Worm (Caenorhabditis elegans) whole organism, L4 larva: ENCODE results near the gene arl-6.

Experiments
- F44E2.7 ChIP-seq: fragments of 200-800 bp; sonication (Bioruptor generic); IDR thresholded peaks from 2 replicates; pipeline ENCODE4 v2.1.2; 2022; ENCODE audit warnings: missing genetic modification characterization, missing compliant biosample characterization
- ama-1 ChIP-seq: fragments of 150-350 bp; optimal IDR thresholded peaks from 2 replicates; lab custom pipeline; 2014; ENCODE audit warnings: inconsistent platforms, mixed read lengths
- nhr-10 ChIP-seq: fragments of 150-350 bp; optimal IDR thresholded peaks from 2 replicates; lab custom pipeline; 2014; ENCODE audit warnings: missing biosample characterization, missing genetic modification characterization
- nhr-102 ChIP-seq: sonication (generic microtip); optimal IDR thresholded peaks from 2 replicates; lab custom pipeline; 2016; ENCODE audit warnings: mild to moderate bottlenecking, missing genetic modification characterization, moderate library complexity, missing compliant biosample characterization
- nhr-76 ChIP-seq: fragments of 150-350 bp; optimal IDR thresholded peaks from 2 replicates; lab custom pipeline; 2014; ENCODE audit warnings: missing biosample characterization, missing genetic modification characterization
- nhr-77 ChIP-seq: fragments of 150-350 bp; optimal IDR thresholded peaks from 2 replicates; lab custom pipeline; 2014; ENCODE audit warnings: missing biosample characterization, missing genetic modification characterization
- zag-1 ChIP-seq: fragments of 150-350 bp; optimal IDR thresholded peaks from 2 replicates; lab custom pipeline; 2014; ENCODE audit warnings: missing biosample characterization, missing genetic modification characterization
- ztf-11 ChIP-seq: fragments of 150-350 bp; optimal IDR thresholded peaks from 2 replicates; lab custom pipeline; 2014; ENCODE audit warnings: missing biosample characterization, missing genetic modification characterization

ce11 chrIII:4808089-4808488 lies 6.5 kb downstream of the arl-6 start:
- TF ChIP-seq ama-1 (lab: Kevin White, UChicago) (no peak), ztf-11 (no peak), nhr-77 (tag; lab: Kevin White, UChicago) (no peak), F44E2.7 (no peak), nhr-10 (tag; lab: Kevin White, UChicago) (no peak), zag-1 (tag; lab: Kevin White, UChicago) (no peak), nhr-76 (tag; lab: Kevin White, UChicago) (no peak), nhr-102 (tag; lab: Kevin White, UChicago) (no peak)
